Worm (Caenorhabditis elegans): ENCODE data around the gene ttyh-1.

The ttyh-1 gene

DNA sequence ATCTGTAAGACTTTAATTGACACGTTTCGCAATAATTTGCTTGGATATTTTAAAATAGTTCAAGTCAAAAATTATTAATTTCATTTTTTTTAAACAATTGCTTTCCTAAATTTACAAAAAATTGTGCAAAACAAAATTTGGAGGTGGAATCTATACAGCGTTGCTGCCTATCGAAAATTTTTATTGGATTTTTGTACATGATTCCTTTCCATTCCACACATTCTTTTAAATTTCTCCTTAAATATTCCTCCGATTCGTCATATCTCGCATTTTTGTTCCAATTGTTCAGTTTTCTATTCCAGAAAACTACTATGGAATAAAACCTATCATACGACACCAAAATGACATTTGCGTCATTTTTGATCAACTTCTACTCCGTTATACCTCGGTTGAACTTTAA lies at the start of gene ttyh-1:
ttyh-1 (plus strand) TSS at position 301 of the 400 bp plus-strand sequence.
- TF ChIP-seq mls-2 (tag; optimal IDR thresholded peaks at IDR 0.05) (no peak), elt-1 (tag; optimal IDR thresholded peaks at IDR 0.05; ENCODE audit: borderline replicate concordance, insufficient read depth) (no peak), nhr-12 (tag; optimal IDR thresholded peaks at IDR 0.05) (no peak), hlh-1 (tag; optimal IDR thresholded peaks at IDR 0.05) (no peak), mab-5 (tag; optimal IDR thresholded peaks at IDR 0.05) (no peak), cnd-1 (tag; optimal IDR thresholded peaks at IDR 0.05) (no peak), nhr-2 (tag; optimal IDR thresholded peaks at IDR 0.05) (no peak), blmp-1 (tag; optimal IDR thresholded peaks at IDR 0.05) (no peak), unc-62 (GFP tag; optimal IDR thresholded peaks at IDR 0.05) (no peak), ceh-43 (GFP tag; optimal IDR thresholded peaks at IDR 0.05) (no peak)

DNA sequence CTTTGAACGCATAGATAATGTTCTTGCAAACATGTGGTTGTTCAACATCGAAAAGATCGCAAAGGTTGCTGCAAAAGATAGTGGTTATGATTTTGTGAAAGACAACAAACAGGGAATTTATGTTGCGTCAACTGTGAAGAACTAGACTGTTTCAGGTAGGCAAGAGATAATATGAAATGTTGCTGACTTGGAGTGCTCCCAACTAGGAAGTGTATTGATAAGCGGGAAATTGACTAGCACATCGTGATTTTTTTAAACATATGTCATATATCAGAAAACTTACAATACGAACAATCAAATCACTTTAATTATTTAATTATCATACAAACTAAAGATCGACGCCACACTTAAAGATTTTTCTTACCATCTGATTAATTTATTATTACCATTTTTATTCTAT lies 45.3 kb upstream of the ttyh-1 start:
- TF ChIP-seq mls-2 (tag; optimal IDR thresholded peaks at IDR 0.05) (no peak), cnd-1 (tag; optimal IDR thresholded peaks at IDR 0.05) (no peak)

DNA sequence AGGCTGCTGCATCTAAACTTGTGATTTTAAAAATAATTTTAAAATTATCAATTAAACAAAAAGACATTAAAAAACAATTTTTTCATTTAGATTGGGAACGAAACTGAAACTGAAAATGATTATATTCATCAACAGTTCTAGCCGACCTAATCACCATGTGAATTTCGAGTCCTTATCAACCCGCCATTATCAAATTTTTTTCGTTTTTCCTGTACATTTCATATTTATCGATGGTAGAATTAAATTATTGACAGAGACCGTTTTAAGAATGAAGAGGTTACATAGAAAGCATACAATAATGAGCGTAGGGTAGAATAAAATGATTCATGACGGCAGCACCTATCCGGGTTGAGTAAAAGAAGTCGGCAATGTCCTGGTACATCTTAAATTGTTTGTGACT lies 44.3 kb upstream of the ttyh-1 start, which contains the start of gene asm-2:
asm-2 (minus strand) TSS at position 12 of the 400 bp plus-strand sequence.
- TF ChIP-seq unc-39 (tag; optimal IDR thresholded peaks at IDR 0.05), result no peak
- no peak for TF ChIP-seq drap-1 (GFP tag; optimal IDR thresholded peaks at IDR 0.05)
- no peak for TF ChIP-seq nhr-12 (tag; optimal IDR thresholded peaks at IDR 0.05)
- no peak for TF ChIP-seq hlh-1 (tag; optimal IDR thresholded peaks at IDR 0.05)
- no peak for TF ChIP-seq bed-3 (GFP tag; optimal IDR thresholded peaks at IDR 0.05)
- no peak for TF ChIP-seq mep-1 (tag; optimal IDR thresholded peaks at IDR 0.05)
- no peak for TF ChIP-seq cnd-1 (tag; optimal IDR thresholded peaks at IDR 0.05)
- no peak for TF ChIP-seq unc-120 (tag; optimal IDR thresholded peaks at IDR 0.05; ENCODE audit: poor library complexity, severe bottlenecking)

DNA sequence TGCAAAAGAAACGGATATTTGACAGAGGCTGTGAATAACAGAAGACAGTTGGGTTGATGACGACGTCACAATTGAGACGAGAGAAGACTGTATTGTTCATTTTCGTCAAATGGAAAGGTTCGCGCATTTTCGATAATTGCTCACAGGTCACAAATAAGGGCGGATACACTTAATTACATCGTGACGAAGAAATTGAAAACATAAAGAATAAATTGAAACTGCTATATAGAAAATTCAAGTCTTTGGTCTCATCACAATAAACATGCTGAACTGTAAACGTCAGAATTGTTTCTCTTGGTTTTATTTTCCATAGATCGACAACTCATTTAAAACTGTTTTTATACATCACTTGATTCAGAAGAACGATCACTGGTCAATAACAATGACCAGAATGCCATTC lies 41.7 kb upstream of the ttyh-1 start, which contains the start of gene ZK455.5:
ZK455.5 (minus strand) TSS at position 101 of the 400 bp plus-strand sequence.
- TF ChIP-seq lin-13 (tag; optimal IDR thresholded peaks at IDR 0.05) (no peak), elt-1 (tag; optimal IDR thresholded peaks at IDR 0.05; ENCODE audit: borderline replicate concordance, insufficient read depth) (no peak), ham-2 (GFP tag; optimal IDR thresholded peaks at IDR 0.05) (no peak), ceh-83 (GFP tag; optimal IDR thresholded peaks at IDR 0.05) (no peak), elt-3 (tag; optimal IDR thresholded peaks at IDR 0.05) (no peak), M03D4.4 (tag; optimal IDR thresholded peaks at IDR 0.05) (no peak), nhr-76 (tag; optimal IDR thresholded peaks at IDR 0.05) (no peak), tbx-8 (GFP tag; optimal IDR thresholded peaks at IDR 0.05) (no peak), ces-1 (GFP tag; optimal IDR thresholded peaks at IDR 0.05) (no peak), unc-62 (GFP tag; optimal IDR thresholded peaks at IDR 0.05) (no peak), snpc-4 (tag; optimal IDR thresholded peaks at IDR 0.05) (no peak), ceh-39 (tag; optimal IDR thresholded peaks at IDR 0.05) (no peak), pha-4 (tag; optimal IDR thresholded peaks at IDR 0.05) (no peak), bed-3 (GFP tag; optimal IDR thresholded peaks at IDR 0.05) (no peak), zip-8 (tag; optimal IDR thresholded peaks at IDR 0.05) (no peak), flh-1 (GFP tag; optimal IDR thresholded peaks at IDR 0.05) (no peak), sptf-1 (tag; optimal IDR thresholded peaks at IDR 0.05) (no peak)

DNA sequence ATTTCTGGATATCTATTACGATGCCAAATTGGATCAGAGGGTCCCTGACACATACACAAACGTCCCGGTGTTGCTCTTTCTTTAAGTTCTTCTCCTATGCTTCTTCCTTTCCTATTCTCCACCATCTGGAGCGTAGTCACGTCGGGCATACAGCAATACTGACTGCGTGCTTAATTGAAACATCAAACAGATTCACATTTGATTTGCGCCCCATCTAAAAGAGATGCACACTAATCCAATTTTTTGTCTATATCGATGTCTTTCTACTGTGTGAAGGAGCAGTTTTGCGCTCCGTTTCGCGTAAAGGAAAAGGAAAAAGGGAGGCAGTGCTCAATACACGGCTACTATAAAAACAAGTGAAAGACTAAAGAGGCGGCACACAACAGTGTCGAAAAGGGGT lies 39.8 kb upstream of the ttyh-1 start:
- TF ChIP-seq unc-120 (tag; optimal IDR thresholded peaks at IDR 0.05; ENCODE audit: poor library complexity, severe bottlenecking) (no peak), cnd-1 (tag; optimal IDR thresholded peaks at IDR 0.05) (no peak), sem-2 (GFP tag; optimal IDR thresholded peaks at IDR 0.05) (no peak), snpc-4 (tag; optimal IDR thresholded peaks at IDR 0.05) (no peak), ces-1 (GFP tag; optimal IDR thresholded peaks at IDR 0.05) (peak; percentile 90)

DNA sequence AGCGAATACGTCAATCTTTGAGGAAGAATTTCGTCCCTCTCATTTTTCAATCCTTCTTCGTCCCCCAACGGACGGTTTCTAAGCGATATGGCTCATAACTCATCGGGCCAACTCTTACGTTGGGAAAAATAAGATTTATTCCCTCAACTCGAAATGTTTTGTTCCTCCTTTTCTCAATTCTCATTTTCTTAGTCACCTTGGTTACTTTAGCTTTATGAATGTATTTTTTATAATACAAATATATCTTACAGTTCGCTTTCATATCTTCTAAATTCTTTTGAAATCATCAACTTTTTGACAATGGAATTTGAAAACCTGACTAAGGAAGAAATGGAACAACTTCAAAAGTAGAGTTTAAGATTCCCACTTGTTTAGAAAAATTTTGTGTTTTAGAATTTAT lies 39.1 kb upstream of the ttyh-1 start, which contains the start of gene npr-9:
npr-9 (plus strand) TSS at position 301 of the 400 bp plus-strand sequence.
- TF ChIP-seq ceh-83 (GFP tag; optimal IDR thresholded peaks at IDR 0.05) (no peak), unc-39 (tag; optimal IDR thresholded peaks at IDR 0.05) (no peak)

Measured in whole organism, mixed stage, embryonic.